Fruit fly (Drosophila melanogaster) whole organism, embryonic: Measurements from ENCODE around the gene elgi.

Experiments
- Antp ChIP-seq: fragments of 200-800 bp; sonication (Bioruptor generic); optimal IDR thresholded peaks from 3 replicates; lab custom pipeline; 2016; ENCODE audit warnings: missing biosample characterization, missing genetic modification characterization
- Atf-2 ChIP-seq: fragments of 200-800 bp; sonication (Bioruptor generic); optimal IDR thresholded peaks from 2 replicates; lab custom pipeline; 2016; ENCODE audit warnings: missing biosample characterization, missing genetic modification characterization
- BEAF-32 ChIP-seq: fragments of 200-800 bp; sonication (Bioruptor generic); optimal IDR thresholded peaks from 3 replicates; lab custom pipeline; 2017; ENCODE audit warnings: missing biosample characterization, missing genetic modification characterization, mild to moderate bottlenecking, moderate library complexity, missing genetic modification reagents
- CG10462 ChIP-seq: fragments of 200-800 bp; sonication (Bioruptor generic); optimal IDR thresholded peaks from 2 replicates; lab custom pipeline; 2016; ENCODE audit warnings: missing biosample characterization, missing genetic modification characterization
- CG10543 ChIP-seq: fragments of 200-800 bp; sonication (Bioruptor generic); optimal IDR thresholded peaks from 3 replicates; lab custom pipeline; 2017; ENCODE audit warnings: missing biosample characterization, mild to moderate bottlenecking, missing genetic modification characterization, moderate library complexity
- CG12744 ChIP-seq: fragments of 200-800 bp; sonication (Bioruptor generic); optimal IDR thresholded peaks from 2 replicates; lab custom pipeline; 2016; ENCODE audit warnings: missing biosample characterization, missing genetic modification characterization
- CG13296 ChIP-seq: fragments of 200-800 bp; sonication (Bioruptor generic); optimal IDR thresholded peaks from 3 replicates; lab custom pipeline; 2018; ENCODE audit warnings: missing biosample characterization, mild to moderate bottlenecking, missing genetic modification characterization
- CG14710 ChIP-seq: fragments of 200-800 bp; sonication (Bioruptor generic); optimal IDR thresholded peaks from 3 replicates; lab custom pipeline; 2019; ENCODE audit warnings: missing biosample characterization, mild to moderate bottlenecking, missing genetic modification characterization, moderate library complexity
- CG1529 ChIP-seq: fragments of 200-800 bp; sonication (Bioruptor generic); optimal IDR thresholded peaks from 3 replicates; lab custom pipeline; 2018; ENCODE audit warnings: missing biosample characterization, missing genetic modification characterization
- CG17186 ChIP-seq: fragments of 200-800 bp; sonication (Bioruptor generic); optimal IDR thresholded peaks from 3 replicates; lab custom pipeline; 2017; ENCODE audit warnings: missing biosample characterization, missing genetic modification reagents, missing genetic modification characterization
- CG17328 ChIP-seq: fragments of 200-800 bp; sonication (Bioruptor generic); IDR thresholded peaks from 2 replicates; pipeline ENCODE4 v1.3.6; 2022; ENCODE audit warnings: missing biosample characterization, missing genetic modification characterization
- CG17568 ChIP-seq: fragments of 200-800 bp; sonication (Bioruptor generic); optimal IDR thresholded peaks from 2 replicates; lab custom pipeline; 2018; ENCODE audit warnings: missing biosample characterization, mild to moderate bottlenecking, missing genetic modification characterization, moderate library complexity
- CG17829 ChIP-seq: fragments of 200-800 bp; optimal IDR thresholded peaks from 2 replicates; lab custom pipeline; 2019; ENCODE audit warnings: missing biosample characterization, mild to moderate bottlenecking, missing genetic modification characterization, moderate library complexity
- CG1792 ChIP-seq: fragments of 200-800 bp; sonication (Bioruptor generic); optimal IDR thresholded peaks from 2 replicates; lab custom pipeline; 2016; ENCODE audit warnings: missing biosample characterization, missing genetic modification characterization
- CG18262 ChIP-seq: fragments of 200-800 bp; optimal IDR thresholded peaks from 3 replicates; lab custom pipeline; 2019; ENCODE audit warnings: missing biosample characterization, mild to moderate bottlenecking, missing genetic modification characterization, moderate library complexity
- CG32532 ChIP-seq: fragments of 200-800 bp; sonication (Bioruptor generic); IDR thresholded peaks from 2 replicates; pipeline ENCODE4 v1.3.6; 2022; ENCODE audit warnings: missing biosample characterization, missing genetic modification characterization
- CG32772 ChIP-seq: fragments of 200-800 bp; sonication (Bioruptor generic); IDR thresholded peaks from 2 replicates; pipeline ENCODE4 v1.3.6; 2022; ENCODE audit warnings: missing biosample characterization, missing genetic modification characterization
- CG34422 ChIP-seq: fragments of 200-800 bp; sonication (Bioruptor generic); IDR thresholded peaks from 3 replicates; pipeline ENCODE4 v1.3.6; 2022; ENCODE audit warnings: missing biosample characterization, missing genetic modification characterization
- CG6254 ChIP-seq: fragments of 200-800 bp; sonication (Bioruptor generic); optimal IDR thresholded peaks from 3 replicates; lab custom pipeline; 2017; ENCODE audit warnings: mild to moderate bottlenecking, missing biosample characterization, missing genetic modification reagents, missing genetic modification characterization
- CG9437 ChIP-seq: fragments of 200-800 bp; sonication (Bioruptor generic); optimal IDR thresholded peaks from 2 replicates; lab custom pipeline; 2018; ENCODE audit warnings: missing biosample characterization, mild to moderate bottlenecking, missing genetic modification characterization
- Chrac-16 ChIP-seq: fragments of 200-800 bp; sonication (Bioruptor generic); optimal IDR thresholded peaks from 3 replicates; lab custom pipeline; 2016; ENCODE audit warnings: missing biosample characterization, missing genetic modification characterization
- Kr ChIP-seq: fragments of 200-800 bp; sonication (Bioruptor generic); optimal IDR thresholded peaks from 2 replicates; lab custom pipeline; 2017; ENCODE audit warnings: missing biosample characterization, mild to moderate bottlenecking, missing genetic modification characterization
- Lpt ChIP-seq: fragments of >200 bp; optimal IDR thresholded peaks from 2 replicates; lab custom pipeline; 2018; ENCODE audit warnings: missing biosample characterization, missing genetic modification characterization
- NC2α ChIP-seq: fragments of 200-800 bp; sonication (Bioruptor generic); optimal IDR thresholded peaks from 2 replicates; lab custom pipeline; 2016; ENCODE audit warnings: missing biosample characterization, missing genetic modification characterization
- Oaz ChIP-seq: fragments of 200-800 bp; sonication (Bioruptor generic); IDR thresholded peaks from 2 replicates; pipeline ENCODE4 v1.3.6; 2022; ENCODE audit warnings: missing biosample characterization, missing genetic modification characterization
- Sry-δ ChIP-seq: fragments of 200-800 bp; sonication (Bioruptor generic); optimal IDR thresholded peaks from 2 replicates; lab custom pipeline; 2016; ENCODE audit warnings: missing biosample characterization, missing genetic modification characterization
- Taf1 ChIP-seq: fragments of 200-800 bp; sonication (Bioruptor generic); IDR thresholded peaks from 2 replicates; pipeline ENCODE4 v1.3.6; 2022; ENCODE audit warnings: missing biosample characterization, missing genetic modification characterization
- Tbp ChIP-seq: fragments of >200 bp; optimal IDR thresholded peaks from 2 replicates; lab custom pipeline; 2018; ENCODE audit warnings: missing biosample characterization, missing genetic modification characterization
- ase ChIP-seq: fragments of 200-800 bp; sonication (Bioruptor generic); IDR thresholded peaks from 3 replicates; pipeline ENCODE4 v1.3.6; 2022; ENCODE audit warnings: missing biosample characterization, missing genetic modification characterization
- bigmax ChIP-seq: fragments of 200-800 bp; sonication (Bioruptor generic); optimal IDR thresholded peaks from 2 replicates; lab custom pipeline; 2018; ENCODE audit warnings: missing biosample characterization, mild to moderate bottlenecking, missing genetic modification characterization
- btn ChIP-seq: fragments of 200-800 bp; sonication (Bioruptor generic); optimal IDR thresholded peaks from 2 replicates; lab custom pipeline; 2016; ENCODE audit warnings: missing biosample characterization, missing genetic modification characterization
- chinmo ChIP-seq: fragments of 200-800 bp; sonication (Bioruptor generic); IDR thresholded peaks from 4 replicates; pipeline ENCODE4 v1.3.6; 2022; ENCODE audit warnings: missing biosample characterization, missing genetic modification characterization; ENCODE audit not compliant: partially characterized antibody
- cwo ChIP-seq: fragments of 200-800 bp; sonication (Bioruptor generic); optimal IDR thresholded peaks from 3 replicates; lab custom pipeline; 2017; ENCODE audit warnings: missing biosample characterization, missing genetic modification characterization, mild to moderate bottlenecking, moderate library complexity, missing genetic modification reagents
- dati ChIP-seq: fragments of 200-800 bp; sonication (Bioruptor generic); IDR thresholded peaks from 2 replicates; pipeline ENCODE4 v1.3.6; 2022; ENCODE audit warnings: missing biosample characterization, missing genetic modification characterization
- fu2 ChIP-seq: fragments of 200-800 bp; sonication (Bioruptor generic); optimal IDR thresholded peaks from 2 replicates; lab custom pipeline; 2016; ENCODE audit warnings: missing biosample characterization, missing genetic modification characterization
- gcm ChIP-seq: fragments of 200-800 bp; sonication (Bioruptor generic); optimal IDR thresholded peaks from 2 replicates; lab custom pipeline; 2019; ENCODE audit warnings: missing biosample characterization, mild to moderate bottlenecking, missing genetic modification characterization, moderate library complexity
- gcm2 ChIP-seq: fragments of 200-800 bp; sonication (Bioruptor generic); optimal IDR thresholded peaks from 2 replicates; lab custom pipeline; 2016; ENCODE audit warnings: missing biosample characterization, missing genetic modification characterization
- gt ChIP-seq: fragments of 200-800 bp; sonication (Bioruptor generic); IDR thresholded peaks from 2 replicates; pipeline ENCODE4 v1.3.6; 2022; ENCODE audit warnings: missing biosample characterization, missing genetic modification characterization
- hth ChIP-seq: fragments of >200 bp; optimal IDR thresholded peaks from 2 replicates; lab custom pipeline; 2017; ENCODE audit warnings: inconsistent platforms
- nerfin-1 ChIP-seq: fragments of 200-800 bp; sonication (Bioruptor generic); optimal IDR thresholded peaks from 3 replicates; lab custom pipeline; 2019; ENCODE audit warnings: missing biosample characterization, mild to moderate bottlenecking, missing genetic modification characterization, moderate library complexity
- org-1 ChIP-seq: fragments of 200-800 bp; sonication (Bioruptor generic); optimal IDR thresholded peaks from 2 replicates; lab custom pipeline; 2017; ENCODE audit warnings: missing biosample characterization, missing genetic modification characterization
- pb ChIP-seq: fragments of 200-800 bp; sonication (Bioruptor generic); optimal IDR thresholded peaks from 3 replicates; lab custom pipeline; 2016; ENCODE audit warnings: missing biosample characterization, missing genetic modification characterization
- schlank ChIP-seq: fragments of 200-800 bp; sonication (Bioruptor generic); optimal IDR thresholded peaks from 2 replicates; lab custom pipeline; 2018; ENCODE audit warnings: missing biosample characterization, mild to moderate bottlenecking, missing genetic modification characterization
- tap ChIP-seq: fragments of 200-800 bp; optimal IDR thresholded peaks from 3 replicates; lab custom pipeline; 2019; ENCODE audit warnings: missing biosample characterization, mild to moderate bottlenecking, missing genetic modification characterization, moderate library complexity
- tgo ChIP-seq: fragments of 200-800 bp; sonication (Bioruptor generic); IDR thresholded peaks from 3 replicates; pipeline ENCODE4 v1.3.6; 2022; ENCODE audit warnings: missing biosample characterization, missing genetic modification characterization
- tup ChIP-seq: fragments of 200-800 bp; sonication (Bioruptor generic); optimal IDR thresholded peaks from 2 replicates; lab custom pipeline; 2016; ENCODE audit warnings: missing biosample characterization, mild to moderate bottlenecking, missing genetic modification characterization, moderate library complexity
- wdn ChIP-seq: fragments of 200-800 bp; sonication (Bioruptor generic); IDR thresholded peaks from 2 replicates; pipeline ENCODE4 v1.3.6; 2022; ENCODE audit warnings: missing biosample characterization, missing genetic modification characterization
- wek ChIP-seq: fragments of 200-800 bp; sonication (Bioruptor generic); optimal IDR thresholded peaks from 3 replicates; lab custom pipeline; 2018; ENCODE audit warnings: missing biosample characterization, mild to moderate bottlenecking, missing genetic modification characterization, moderate library complexity
- wor ChIP-seq: fragments of 200-800 bp; sonication (Bioruptor generic); IDR thresholded peaks from 2 replicates; pipeline ENCODE4 v1.3.6; 2022; ENCODE audit warnings: missing biosample characterization, missing genetic modification characterization
- zen2 ChIP-seq: fragments of 200-800 bp; sonication (Bioruptor generic); IDR thresholded peaks from 3 replicates; pipeline ENCODE4 v1.3.6; 2022; ENCODE audit warnings: missing biosample characterization, missing genetic modification characterization; ENCODE audit not compliant: partially characterized antibody
- zfh2 ChIP-seq: fragments of 200-800 bp; sonication (Bioruptor generic); optimal IDR thresholded peaks from 2 replicates; lab custom pipeline; 2016; ENCODE audit warnings: missing biosample characterization, missing genetic modification characterization

The elgi gene

DNA sequence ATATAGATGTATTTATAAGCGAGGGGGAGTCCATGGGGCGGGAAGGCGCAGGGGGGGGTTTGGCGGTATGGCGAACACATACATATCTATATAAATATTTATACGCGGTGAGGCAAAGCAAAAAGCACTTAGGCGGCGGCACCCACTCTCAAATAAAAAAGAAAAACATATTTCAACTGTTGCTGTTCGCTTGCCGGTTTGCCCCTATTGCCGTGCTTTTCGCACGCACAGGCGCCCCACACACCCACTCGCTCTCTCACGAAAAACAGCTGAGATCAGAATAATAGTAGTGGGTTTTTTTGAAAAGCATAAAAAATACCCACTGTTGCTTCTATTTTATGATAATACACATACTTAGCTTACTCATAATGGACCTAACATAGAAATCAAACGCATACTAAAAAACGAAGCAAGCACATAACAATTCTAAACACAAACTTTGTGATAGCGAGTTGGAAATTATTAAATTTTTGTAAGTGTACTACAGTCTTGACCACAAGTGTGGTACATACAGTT lies 44.9 kb downstream of the elgi start (continued):
- no peak for TF ChIP-seq zen2 (GFP tag; lab: Robert Waterston, UW)
- TF ChIP-seq Tbp, result no peak
- TF ChIP-seq Kr (GFP tag; lab: Kevin White, UChicago), result no peak
- TF ChIP-seq CG17568 (GFP tag; lab: Kevin White, UChicago), result peak; percentile 52
- TF ChIP-seq org-1 (GFP tag; lab: Kevin White, UChicago), result peak; percentile 78
- TF ChIP-seq CG32532 (GFP tag; lab: Robert Waterston, UW), result peak; percentile 80; the same call in 1 of the 2 replicates
- peak; percentile 68 for TF ChIP-seq Atf-2
- peak; percentile 79 for TF ChIP-seq schlank
- no peak for TF ChIP-seq bigmax (GFP tag; lab: Kevin White, UChicago)
- TF ChIP-seq pb (GFP tag; lab: Kevin White, UChicago), result peak; percentile 60
- TF ChIP-seq wdn (GFP tag; lab: Robert Waterston, UW), result peak; percentile 38; the same call in 1 of the 2 replicates
- peak; percentile 11 for TF ChIP-seq CG1529 (GFP tag; lab: Kevin White, UChicago)
- no peak for TF ChIP-seq NC2α (GFP tag; lab: Kevin White, UChicago)
- TF ChIP-seq CG14710, result no peak
- TF ChIP-seq CG34422 (GFP tag; lab: Robert Waterston, UW), result peak; percentile 66; the same call in 1 of the 3 replicates
- peak; percentile 32 for TF ChIP-seq btn (GFP tag; lab: Kevin White, UChicago)
- TF ChIP-seq CG6254, result no peak
- TF ChIP-seq gcm (GFP tag; lab: Kevin White, UChicago), result peak; percentile 71
- TF ChIP-seq CG10543, result peak; percentile 96
- peak; percentile 88 for TF ChIP-seq CG13296 (GFP tag; lab: Kevin White, UChicago)
- TF ChIP-seq Oaz (GFP tag; lab: Robert Waterston, UW), result peak; percentile 58
- TF ChIP-seq gcm2 (GFP tag; lab: Kevin White, UChicago), result peak; percentile 73
- TF ChIP-seq CG17328 (GFP tag; lab: Robert Waterston, UW), result peak; percentile 36; the same call in 1 of the 2 replicates
- TF ChIP-seq Sry-δ (GFP tag; lab: Kevin White, UChicago), result peak; percentile 0
- TF ChIP-seq chinmo, result peak; percentile 75; the same call in 1 of the 4 replicates
- 0 out of 2 replicates have a peak, but pooled peaks have one; percentile 20 for TF ChIP-seq Taf1 (GFP tag; lab: Robert Waterston, UW)
- TF ChIP-seq CG17186 (GFP tag; lab: Kevin White, UChicago), result no peak
- TF ChIP-seq CG1792 (GFP tag; lab: Kevin White, UChicago), result peak; percentile 74
- TF ChIP-seq zfh2, result peak; percentile 90
- peak; percentile 58 for TF ChIP-seq tap (tag; lab: Kevin White, UChicago)
- peak; percentile 62 for TF ChIP-seq CG32772 (GFP tag; lab: Robert Waterston, UW)
- peak; percentile 59 for TF ChIP-seq CG17829 (tag; lab: Kevin White, UChicago)
- TF ChIP-seq CG12744, result peak; percentile 69
- peak; percentile 45 for TF ChIP-seq nerfin-1 (tag; lab: Kevin White, UChicago)
- TF ChIP-seq cwo (GFP tag; lab: Kevin White, UChicago), result peak; percentile 80
- TF ChIP-seq tup (GFP tag; lab: Kevin White, UChicago), result peak; percentile 30
- TF ChIP-seq dati, result no peak
- TF ChIP-seq gt (GFP tag; lab: Robert Waterston, UW), result no peak
- TF ChIP-seq Lpt (GFP tag; lab: Kevin White, UChicago), result no peak
- no peak for TF ChIP-seq BEAF-32 (GFP tag; lab: Kevin White, UChicago)
- TF ChIP-seq CG10462 (GFP tag; lab: Kevin White, UChicago), result no peak
- TF ChIP-seq ase (GFP tag; lab: Robert Waterston, UW), result no peak
- TF ChIP-seq hth (lab: Kevin White, UChicago), result no peak
- TF ChIP-seq tgo (GFP tag; lab: Robert Waterston, UW), result peak; percentile 70
- TF ChIP-seq CG18262 (tag; lab: Kevin White, UChicago), result peak; percentile 59
- TF ChIP-seq CG9437 (GFP tag; lab: Kevin White, UChicago), result peak; percentile 65
- no peak for TF ChIP-seq wek (GFP tag; lab: Kevin White, UChicago)
- no peak for TF ChIP-seq wor (GFP tag; lab: Robert Waterston, UW)
- peak; percentile 64 for TF ChIP-seq Antp (GFP tag; lab: Kevin White, UChicago)
- peak; percentile 80 for TF ChIP-seq fu2
- TF ChIP-seq Chrac-16 (GFP tag; lab: Kevin White, UChicago), result peak; percentile 75
